Worm (Caenorhabditis elegans) whole organism, L3 larva: ENCODE data around the gene ehn-3.

ENCODE experiments used
- R02D3.7 ChIP-seq: fragments of 150-350 bp; optimal IDR thresholded peaks from 2 replicates; lab custom pipeline; 2014; ENCODE audit warnings: missing biosample characterization, missing genetic modification characterization
- ZK546.5 ChIP-seq: sonication (generic microtip); optimal IDR thresholded peaks from 2 replicates; lab custom pipeline; 2017; ENCODE audit warnings: missing biosample characterization, missing genetic modification characterization
- aly-2 ChIP-seq: fragments of 150-350 bp; optimal IDR thresholded peaks from 2 replicates; lab custom pipeline; 2014; ENCODE audit warnings: missing biosample characterization, missing genetic modification characterization
- ama-1 ChIP-seq: fragments of 150-350 bp; optimal IDR thresholded peaks from 2 replicates; lab custom pipeline; 2018
- ceh-16 ChIP-seq: sonication (generic microtip); optimal IDR thresholded peaks from 2 replicates; lab custom pipeline; 2017; ENCODE audit warnings: missing biosample characterization, missing genetic modification characterization
- ceh-28 ChIP-seq: fragments of 150-350 bp; optimal IDR thresholded peaks from 2 replicates; lab custom pipeline; 2014; ENCODE audit warnings: missing biosample characterization, missing genetic modification reagents, missing genetic modification characterization
- ceh-82 ChIP-seq: fragments of 150-350 bp; optimal IDR thresholded peaks from 2 replicates; lab custom pipeline; 2014; ENCODE audit warnings: missing biosample characterization, missing genetic modification characterization
- ceh-9 ChIP-seq: sonication (generic microtip); optimal IDR thresholded peaks from 2 replicates; lab custom pipeline; 2018; ENCODE audit warnings: missing biosample characterization, missing genetic modification characterization
- daf-12 ChIP-seq: fragments of 150-350 bp; optimal IDR thresholded peaks from 2 replicates; lab custom pipeline; 2014; ENCODE audit warnings: missing biosample characterization, missing genetic modification reagents, missing genetic modification characterization
- egl-27 ChIP-seq: sonication (generic microtip); optimal IDR thresholded peaks from 4 replicates; lab custom pipeline; 2017; ENCODE audit warnings: missing biosample characterization, missing genetic modification reagents, missing genetic modification characterization
- egl-5 ChIP-seq: fragments of 150-350 bp; optimal IDR thresholded peaks from 2 replicates; lab custom pipeline; 2017; ENCODE audit warnings: missing biosample characterization, missing genetic modification reagents, missing genetic modification characterization, inconsistent platforms
- elt-1 ChIP-seq: fragments of 150-350 bp; optimal IDR thresholded peaks from 2 replicates; lab custom pipeline; 2014; ENCODE audit warnings: missing biosample characterization, missing genetic modification characterization
- elt-2 ChIP-seq: sonication (generic microtip); optimal IDR thresholded peaks from 2 replicates; lab custom pipeline; 2016; ENCODE audit warnings: missing genetic modification reagents, mild to moderate bottlenecking, missing genetic modification characterization, missing compliant biosample characterization
- elt-3 ChIP-seq, 3 experiments: fragments of 150-350 bp in 1 of 3; sonication (generic microtip) in 2 of 3; optimal IDR thresholded peaks; 2 replicates in 2 of 3; 4 replicates in 1 of 3; lab custom pipeline; 2014 to 2017; ENCODE audit warnings: missing biosample characterization in 3 of 3, missing genetic modification characterization in 3 of 3
- eor-1 ChIP-seq, 2 experiments: fragments of 150-350 bp; optimal IDR thresholded peaks; 2 replicates each; lab custom pipeline; 2014 to 2018; ENCODE audit warnings: missing biosample characterization in 2 of 2, missing genetic modification characterization in 2 of 2
- fkh-2 ChIP-seq: fragments of 150-350 bp; optimal IDR thresholded peaks from 2 replicates; lab custom pipeline; 2014; ENCODE audit warnings: missing biosample characterization, missing genetic modification reagents, missing genetic modification characterization
- fos-1 ChIP-seq: fragments of 150-350 bp; optimal IDR thresholded peaks from 2 replicates; lab custom pipeline; 2014; ENCODE audit warnings: missing biosample characterization, missing genetic modification characterization
- hmg-11 ChIP-seq: sonication (generic microtip); optimal IDR thresholded peaks from 2 replicates; lab custom pipeline; 2016; ENCODE audit warnings: missing genetic modification characterization, missing compliant biosample characterization
- jun-1 ChIP-seq: fragments of 150-350 bp; optimal IDR thresholded peaks from 2 replicates; lab custom pipeline; 2014; ENCODE audit warnings: missing biosample characterization, missing genetic modification reagents, missing genetic modification characterization
- lin-15B ChIP-seq: fragments of 150-350 bp; optimal IDR thresholded peaks from 2 replicates; lab custom pipeline; 2014; ENCODE audit warnings: missing biosample characterization, missing genetic modification characterization
- lin-39 ChIP-seq: fragments of 150-350 bp; optimal IDR thresholded peaks from 2 replicates; lab custom pipeline; 2018; ENCODE audit warnings: missing biosample characterization, missing genetic modification reagents, missing genetic modification characterization
- lsy-12 ChIP-seq: sonication (generic microtip); optimal IDR thresholded peaks from 2 replicates; lab custom pipeline; 2016; ENCODE audit warnings: mild to moderate bottlenecking, missing genetic modification characterization, missing compliant biosample characterization
- mdl-1 ChIP-seq: fragments of 150-350 bp; optimal IDR thresholded peaks from 2 replicates; lab custom pipeline; 2014; ENCODE audit warnings: missing biosample characterization, missing genetic modification characterization
- mml-1 ChIP-seq: fragments of 150-350 bp; sonication (generic microtip); optimal IDR thresholded peaks from 3 replicates; lab custom pipeline; 2014; ENCODE audit warnings: missing biosample characterization, missing genetic modification characterization
- nfya-1 ChIP-seq: sonication (generic microtip); optimal IDR thresholded peaks from 2 replicates; lab custom pipeline; 2017; ENCODE audit warnings: missing genetic modification characterization, mild to moderate bottlenecking, missing compliant biosample characterization, antibody characterized with exemption, moderate library complexity; ENCODE audit not compliant: insufficient read depth
- nhr-12 ChIP-seq: fragments of 150-350 bp; optimal IDR thresholded peaks from 2 replicates; lab custom pipeline; 2014; ENCODE audit warnings: missing biosample characterization, missing genetic modification characterization
- nhr-23 ChIP-seq: fragments of 150-350 bp; optimal IDR thresholded peaks from 2 replicates; lab custom pipeline; 2014; ENCODE audit warnings: missing biosample characterization, missing genetic modification reagents, missing genetic modification characterization
- nhr-237 ChIP-seq: fragments of 150-350 bp; optimal IDR thresholded peaks from 2 replicates; lab custom pipeline; 2014; ENCODE audit warnings: missing biosample characterization, missing genetic modification characterization
- nhr-25 ChIP-seq: sonication (generic microtip); optimal IDR thresholded peaks from 2 replicates; lab custom pipeline; 2017; ENCODE audit warnings: missing biosample characterization, missing genetic modification characterization
- nhr-28 ChIP-seq: fragments of 150-350 bp; optimal IDR thresholded peaks from 2 replicates; lab custom pipeline; 2014; ENCODE audit warnings: missing biosample characterization, missing genetic modification characterization
- nhr-43 ChIP-seq: sonication (generic microtip); optimal IDR thresholded peaks from 2 replicates; lab custom pipeline; 2016; ENCODE audit warnings: mild to moderate bottlenecking, missing genetic modification characterization, missing compliant biosample characterization; ENCODE audit not compliant: poor library complexity, severe bottlenecking
- nhr-67 ChIP-seq: fragments of 150-350 bp; optimal IDR thresholded peaks from 2 replicates; lab custom pipeline; 2014; ENCODE audit warnings: missing biosample characterization, missing genetic modification characterization
- nhr-76 ChIP-seq: fragments of 150-350 bp; sonication (generic microtip); optimal IDR thresholded peaks from 5 replicates; lab custom pipeline; 2014; ENCODE audit warnings: missing biosample characterization, missing genetic modification characterization
- nhr-77 ChIP-seq: fragments of 150-350 bp; optimal IDR thresholded peaks from 2 replicates; lab custom pipeline; 2014; ENCODE audit warnings: missing biosample characterization, missing genetic modification characterization
- pha-4 ChIP-seq: fragments of 150-350 bp; optimal IDR thresholded peaks from 2 replicates; lab custom pipeline; 2014; ENCODE audit warnings: missing biosample characterization, missing genetic modification reagents, missing genetic modification characterization
- pqm-1 ChIP-seq: fragments of 150-350 bp; optimal IDR thresholded peaks from 2 replicates; lab custom pipeline; 2017; ENCODE audit warnings: missing biosample characterization, missing genetic modification characterization, inconsistent platforms
- sea-2 ChIP-seq: fragments of 150-350 bp; sonication (generic microtip); optimal IDR thresholded peaks from 4 replicates; lab custom pipeline; 2014; ENCODE audit warnings: missing biosample characterization, missing genetic modification reagents, missing genetic modification characterization
- skn-1 ChIP-seq: fragments of 150-350 bp; optimal IDR thresholded peaks from 2 replicates; lab custom pipeline; 2014; ENCODE audit warnings: missing biosample characterization, missing genetic modification characterization
- snpc-4 ChIP-seq: fragments of 150-350 bp; optimal IDR thresholded peaks from 2 replicates; lab custom pipeline; 2014; ENCODE audit warnings: missing biosample characterization, missing genetic modification characterization
- tbx-2 ChIP-seq: sonication (generic microtip); optimal IDR thresholded peaks from 2 replicates; lab custom pipeline; 2016; ENCODE audit warnings: mild to moderate bottlenecking, missing genetic modification characterization, missing compliant biosample characterization
- unc-62 ChIP-seq: fragments of 150-350 bp; sonication (generic microtip); optimal IDR thresholded peaks from 4 replicates; lab custom pipeline; 2014; ENCODE audit warnings: missing biosample characterization, missing genetic modification reagents, missing genetic modification characterization
- zag-1 ChIP-seq: fragments of 150-350 bp; optimal IDR thresholded peaks from 2 replicates; lab custom pipeline; 2014; ENCODE audit warnings: missing biosample characterization, missing genetic modification characterization
- ztf-11 ChIP-seq: fragments of 150-350 bp; optimal IDR thresholded peaks from 2 replicates; lab custom pipeline; 2014; ENCODE audit warnings: missing biosample characterization, missing genetic modification characterization
- ztf-4 ChIP-seq: fragments of 150-350 bp; optimal IDR thresholded peaks from 2 replicates; lab custom pipeline; 2014; ENCODE audit warnings: missing biosample characterization, missing genetic modification characterization

ehn-3 gene

DNA sequence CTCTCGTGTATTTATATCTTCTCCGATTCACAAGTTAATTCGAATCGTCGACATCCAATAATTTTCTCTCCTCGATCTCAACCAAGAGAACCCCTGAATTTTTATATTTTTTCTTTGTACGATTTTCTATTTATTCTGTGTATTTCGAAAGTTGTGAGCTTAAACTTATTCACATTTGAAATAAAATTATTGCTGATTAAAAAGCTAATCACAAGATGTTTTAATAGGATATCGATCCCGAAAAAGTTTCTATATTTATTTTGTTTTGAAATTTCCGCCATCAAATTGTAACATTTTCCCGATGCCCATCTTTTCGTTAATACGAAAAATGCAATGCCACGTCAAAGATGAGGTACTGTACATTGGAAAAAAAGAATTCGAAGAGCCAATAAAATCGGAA lies 22.3 kb downstream of the ehn-3 start, which contains the start of gene ZK616.3:
Gene ZK616.3 (plus strand): TSS at position 301 of the 400 bp plus-strand sequence.
- no peak for TF ChIP-seq lsy-12
- TF ChIP-seq aly-2 (tag; lab: Kevin White, UChicago): no peak
- TF ChIP-seq fos-1 (tag; lab: Kevin White, UChicago): no peak
- no peak for TF ChIP-seq R02D3.7 (tag; lab: Kevin White, UChicago)
- TF ChIP-seq elt-2: no peak
- TF ChIP-seq eor-1 (tag; optimal IDR thresholded peaks at IDR 0.05; lab: Kevin White, UChicago): no peak
- TF ChIP-seq ZK546.5 (tag; lab: Kevin White, UChicago): no peak
- TF ChIP-seq nhr-67 (tag; lab: Kevin White, UChicago): no peak
- TF ChIP-seq hmg-11 (tag; lab: Kevin White, UChicago): no peak
- TF ChIP-seq pha-4 (tag; lab: Kevin White, UChicago): no peak
- TF ChIP-seq mdl-1 (tag; lab: Kevin White, UChicago): no peak
- no peak for TF ChIP-seq mml-1

DNA sequence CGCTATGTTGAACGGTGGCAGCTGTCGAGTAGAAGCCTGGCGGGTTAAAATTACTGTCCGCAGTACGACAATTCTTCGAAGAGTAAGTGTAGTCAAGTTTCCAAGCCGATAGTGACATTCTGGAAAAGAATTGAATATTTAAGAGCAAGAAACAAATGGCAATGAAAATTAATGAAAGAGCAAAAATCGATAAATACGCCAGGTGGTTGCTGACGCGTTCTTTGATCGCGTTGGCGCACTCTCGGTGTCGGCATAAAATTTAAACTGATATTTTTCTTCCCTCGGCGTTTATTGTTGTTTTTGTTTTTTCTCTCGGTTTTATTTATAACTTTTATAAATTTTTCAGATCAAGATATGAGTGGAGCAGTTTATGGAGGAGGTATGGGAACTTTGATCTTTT lies 24.3 kb downstream of the ehn-3 start, which contains the start of the genes perm-3 and swsn-6:
Gene perm-3 (minus strand): TSS at position 118 of the 400 bp plus-strand sequence.
Gene swsn-6 (plus strand): TSS at position 347 of the 400 bp plus-strand sequence.
- TF ChIP-seq elt-1 (tag; lab: Kevin White, UChicago) (peak; percentile 7), fos-1 (tag; lab: Kevin White, UChicago) (no peak), pqm-1 (tag; lab: Kevin White, UChicago) (no peak), egl-27 (tag; lab: Kevin White, UChicago) (no peak), nhr-76 (no peak), nhr-12 (tag; lab: Kevin White, UChicago) (no peak), ceh-28 (tag; lab: Kevin White, UChicago) (peak; percentile 92), ceh-82 (tag; lab: Kevin White, UChicago) (no peak), elt-3 (tag; optimal IDR thresholded peaks at IDR 0.05; lab: Kevin White, UChicago) (no peak), ceh-16 (tag; lab: Kevin White, UChicago) (no peak), pha-4 (tag; lab: Kevin White, UChicago) (peak; percentile 89), jun-1 (tag; lab: Kevin White, UChicago) (peak; percentile 53), nhr-237 (tag; lab: Kevin White, UChicago) (no peak), lin-15B (tag; lab: Kevin White, UChicago) (peak; percentile 85), sea-2 (GFP tag; lab: Kevin White, UChicago) (no peak), ceh-9 (tag; lab: Kevin White, UChicago) (no peak), hmg-11 (tag; lab: Kevin White, UChicago) (peak; percentile 61), eor-1 (tag; optimal IDR thresholded peaks at IDR 0.05; lab: Kevin White, UChicago) (no peak), nhr-77 (no peak), nfya-1 (tag; lab: Kevin White, UChicago) (peak; percentile 80), nhr-25 (tag; lab: Kevin White, UChicago) (peak; percentile 73), lsy-12 (peak; percentile 49), ztf-11 (no peak), lin-39 (peak; percentile 40), snpc-4 (tag; lab: Kevin White, UChicago) (peak; percentile 90), nhr-43 (tag; lab: Kevin White, UChicago) (peak; percentile 8), unc-62 (GFP tag; lab: Kevin White, UChicago) (no peak), zag-1 (tag; lab: Kevin White, UChicago) (no peak), mdl-1 (tag; lab: Kevin White, UChicago) (no peak), elt-2 (peak; percentile 37), tbx-2 (tag; lab: Kevin White, UChicago) (peak; percentile 62), ama-1 (lab: Kevin White, UChicago) (no peak), R02D3.7 (tag; lab: Kevin White, UChicago) (peak; percentile 63), daf-12 (tag; lab: Kevin White, UChicago) (no peak), nhr-23 (tag; lab: Kevin White, UChicago) (peak; percentile 83), ztf-4 (tag; lab: Kevin White, UChicago) (no peak), ZK546.5 (tag; lab: Kevin White, UChicago) (peak; percentile 37), egl-5 (peak; percentile 45), aly-2 (tag; lab: Kevin White, UChicago) (no peak), fkh-2 (tag; lab: Kevin White, UChicago) (no peak), nhr-28 (tag; lab: Kevin White, UChicago) (no peak), skn-1 (tag; lab: Kevin White, UChicago) (no peak)
